Worm (Caenorhabditis elegans): ENCODE data around the gene C33H5.1.

C33H5.1 gene

ce11 chrIV:7785506-7786065 is 23.1 kb upstream of the C33H5.1 start, which contains the start of gene tag-322 (continued):
- TF ChIP-seq zfp-3 (GFP tag; conservative IDR thresholded peaks at IDR 0.05), result no peak
- TF ChIP-seq nhr-11 (tag; optimal IDR thresholded peaks at IDR 0.05), result no peak
- no peak for TF ChIP-seq ces-1 (GFP tag; optimal IDR thresholded peaks at IDR 0.05)
- TF ChIP-seq ceh-44 (GFP tag; IDR thresholded peaks at IDR 0.05), result no peak
- TF ChIP-seq pqm-1 (tag; optimal IDR thresholded peaks at IDR 0.05), result no peak
- peak; percentile 21 for TF ChIP-seq lin-13 (GFP tag; optimal IDR thresholded peaks at IDR 0.05)
- peak; percentile 32 for TF ChIP-seq hlh-11 (tag; optimal IDR thresholded peaks at IDR 0.05)
- TF ChIP-seq hlh-30 (tag; optimal IDR thresholded peaks at IDR 0.05; ENCODE audit: insufficient read depth), result peak; percentile 54
- no peak for TF ChIP-seq madf-9 (GFP tag; conservative IDR thresholded peaks at IDR 0.05)
- TF ChIP-seq nhr-10 (tag; optimal IDR thresholded peaks at IDR 0.05), result no peak
- TF ChIP-seq rbr-2 (tag; optimal IDR thresholded peaks at IDR 0.05), result peak; percentile 62
- no peak for TF ChIP-seq snpc-4 (tag; optimal IDR thresholded peaks at IDR 0.05)
- TF ChIP-seq unc-39 (tag; optimal IDR thresholded peaks at IDR 0.05), result no peak
- no peak for TF ChIP-seq daf-19 (GFP tag; conservative IDR thresholded peaks at IDR 0.05)
- no peak for TF ChIP-seq F10B5.3 (tag; optimal IDR thresholded peaks at IDR 0.05)
- no peak for TF ChIP-seq duxl-1 (tag; optimal IDR thresholded peaks at IDR 0.05; ENCODE audit: poor library complexity)
- peak; percentile 25; the same call in 1 of the 2 replicates for TF ChIP-seq dmd-6 (GFP tag; IDR thresholded peaks at IDR 0.05)
- no peak for TF ChIP-seq F44E2.7 (GFP tag; IDR thresholded peaks at IDR 0.05)
- peak; percentile 71 for TF ChIP-seq dpl-1 (GFP tag; optimal IDR thresholded peaks at IDR 0.05)
- TF ChIP-seq hmg-1.1 (GFP tag; IDR thresholded peaks at IDR 0.05), result no peak
- peak; percentile 84 for TF ChIP-seq mes-2 (tag; optimal IDR thresholded peaks at IDR 0.05; ENCODE audit: poor library complexity, severe bottlenecking)
- peak; percentile 70 for TF ChIP-seq dve-1 (tag; optimal IDR thresholded peaks at IDR 0.05; ENCODE audit: insufficient read depth)
- TF ChIP-seq dmd-9 (GFP tag; IDR thresholded peaks at IDR 0.05), result no peak
- TF ChIP-seq mdl-1 (tag; optimal IDR thresholded peaks at IDR 0.05), result no peak
- TF ChIP-seq lin-15B (tag; optimal IDR thresholded peaks at IDR 0.05), result no peak
- TF ChIP-seq ceh-82 (tag; optimal IDR thresholded peaks at IDR 0.05), result no peak

DNA sequence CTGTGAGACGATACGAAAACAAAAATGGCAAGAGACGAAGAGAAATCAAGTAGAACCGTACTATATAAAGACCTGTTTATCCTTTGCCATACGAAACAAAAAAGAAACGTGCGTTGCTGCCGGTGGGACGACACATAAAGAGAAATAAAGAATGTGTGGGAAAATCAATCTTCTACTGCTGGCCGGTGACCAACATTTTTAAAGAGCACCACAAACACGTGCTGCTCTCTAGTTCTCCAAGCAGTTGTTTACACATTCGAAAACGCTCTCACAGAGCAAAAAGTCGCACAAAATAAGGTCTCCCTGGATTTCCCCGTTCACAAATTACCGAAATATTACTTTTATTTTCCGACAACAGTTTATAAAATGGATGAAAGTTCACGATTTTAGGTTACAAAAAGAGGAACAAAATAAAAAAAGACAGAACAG is 19.2 kb upstream of the C33H5.1 start, which contains the start of gene imp-3:
Gene imp-3, minus strand, starts transcription at position 93 of the 429 bp plus-strand sequence.
- TF ChIP-seq mxl-2 (GFP tag; conservative IDR thresholded peaks at IDR 0.05) (peak; percentile 46; the same call in 1 of the 2 replicates), daf-16 (GFP tag; optimal IDR thresholded peaks at IDR 0.05) (peak; percentile 28 to 60), daf-16 (tag; optimal IDR thresholded peaks at IDR 0.05) (peak; percentile 88), mep-1 (tag; optimal IDR thresholded peaks at IDR 0.05) (peak; percentile 77), nhr-11 (tag; optimal IDR thresholded peaks at IDR 0.05) (no peak), lin-29 (GFP tag; IDR thresholded peaks at IDR 0.05) (0 out of 2 replicates have a peak, but pooled peaks have one; percentile 23), unc-39 (tag; optimal IDR thresholded peaks at IDR 0.05) (no peak), vab-7 (GFP tag; IDR thresholded peaks at IDR 0.05) (no peak), lin-1 (GFP tag; IDR thresholded peaks at IDR 0.05) (0 out of 2 replicates have a peak, but pooled peaks have one; percentile 47), gei-8 (GFP tag; optimal IDR thresholded peaks at IDR 0.05) (peak; percentile 36), nhr-102 (tag; optimal IDR thresholded peaks at IDR 0.05) (peak; percentile 35), Y105C5A.15 (GFP tag; IDR thresholded peaks at IDR 0.05) (peak; percentile 66; the same call in 1 of the 2 replicates), snpc-1.2 (GFP tag; IDR thresholded peaks at IDR 0.05) (peak; percentile 30; the same call in 1 of the 2 replicates), lin-13 (GFP tag; optimal IDR thresholded peaks at IDR 0.05) (peak; percentile 2), nhr-111 (GFP tag; optimal IDR thresholded peaks at IDR 0.05) (peak; percentile 40), dmd-9 (GFP tag; IDR thresholded peaks at IDR 0.05) (no peak), aha-1 (tag) (peak; percentile 98), ceh-44 (GFP tag; IDR thresholded peaks at IDR 0.05) (no peak), hif-1 (tag; optimal IDR thresholded peaks at IDR 0.05) (peak in 1 of 2 experiments; percentile 53), nhr-77 (tag; optimal IDR thresholded peaks at IDR 0.05) (no peak), ceh-20 (GFP tag; IDR thresholded peaks at IDR 0.05) (peak; percentile 50; the same call in 1 of the 2 replicates), php-3 (GFP tag; IDR thresholded peaks at IDR 0.05) (0 out of 2 replicates have a peak, but pooled peaks have one; percentile 30), daf-12 (tag; optimal IDR thresholded peaks at IDR 0.05) (no peak), D1046.2 (GFP tag; IDR thresholded peaks at IDR 0.05) (peak; percentile 69; the same call in 1 of the 2 replicates), F49E8.2 (tag; optimal IDR thresholded peaks at IDR 0.05; ENCODE audit: borderline replicate concordance) (no peak), lin-38 (GFP tag; IDR thresholded peaks at IDR 0.05) (peak; percentile 77), zfp-3 (GFP tag; conservative IDR thresholded peaks at IDR 0.05) (peak; percentile 53), cey-2 (tag; optimal IDR thresholded peaks at IDR 0.05; ENCODE audit: borderline replicate concordance, insufficient read depth) (no peak)
